Fruit fly (Drosophila melanogaster) whole organism, prepupa: ENCODE data around the gene CG5107.

ENCODE experiments used
- CG11294 ChIP-seq: fragments of 200-800 bp; sonication (Bioruptor generic); IDR thresholded peaks from 2 replicates; pipeline ENCODE4 v1.3.6; 2022; ENCODE audit warnings: missing biosample characterization, missing genetic modification characterization
- CG4318 ChIP-seq: fragments of 200-800 bp; sonication (Bioruptor generic); optimal IDR thresholded peaks from 3 replicates; lab custom pipeline; 2017; ENCODE audit warnings: missing biosample characterization, mild to moderate bottlenecking, missing genetic modification characterization
- CG7368 ChIP-seq: fragments of 200-800 bp; sonication (Bioruptor generic); optimal IDR thresholded peaks from 3 replicates; lab custom pipeline; 2016; ENCODE audit warnings: missing biosample characterization, missing genetic modification characterization
- Eip93F ChIP-seq: fragments of 200-800 bp; sonication (Bioruptor generic); optimal IDR thresholded peaks from 2 replicates; lab custom pipeline; 2016; ENCODE audit warnings: missing biosample characterization, mild to moderate bottlenecking, missing genetic modification characterization
- Lpt ChIP-seq: fragments of 200-800 bp; sonication (Bioruptor generic); optimal IDR thresholded peaks from 3 replicates; lab custom pipeline; 2016; ENCODE audit warnings: missing biosample characterization, missing genetic modification characterization
- OdsH ChIP-seq: fragments of 200-800 bp; sonication (Bioruptor generic); optimal IDR thresholded peaks from 3 replicates; lab custom pipeline; 2016; ENCODE audit warnings: missing biosample characterization, missing genetic modification characterization
- Sox102F ChIP-seq: fragments of 200-800 bp; sonication (Bioruptor generic); optimal IDR thresholded peaks from 2 replicates; lab custom pipeline; 2016; ENCODE audit warnings: missing biosample characterization, mild to moderate bottlenecking, missing genetic modification characterization
- pdm3 ChIP-seq: fragments of 200-800 bp; sonication (Bioruptor generic); optimal IDR thresholded peaks from 3 replicates; lab custom pipeline; 2016; ENCODE audit warnings: missing biosample characterization, missing genetic modification characterization

DNA sequence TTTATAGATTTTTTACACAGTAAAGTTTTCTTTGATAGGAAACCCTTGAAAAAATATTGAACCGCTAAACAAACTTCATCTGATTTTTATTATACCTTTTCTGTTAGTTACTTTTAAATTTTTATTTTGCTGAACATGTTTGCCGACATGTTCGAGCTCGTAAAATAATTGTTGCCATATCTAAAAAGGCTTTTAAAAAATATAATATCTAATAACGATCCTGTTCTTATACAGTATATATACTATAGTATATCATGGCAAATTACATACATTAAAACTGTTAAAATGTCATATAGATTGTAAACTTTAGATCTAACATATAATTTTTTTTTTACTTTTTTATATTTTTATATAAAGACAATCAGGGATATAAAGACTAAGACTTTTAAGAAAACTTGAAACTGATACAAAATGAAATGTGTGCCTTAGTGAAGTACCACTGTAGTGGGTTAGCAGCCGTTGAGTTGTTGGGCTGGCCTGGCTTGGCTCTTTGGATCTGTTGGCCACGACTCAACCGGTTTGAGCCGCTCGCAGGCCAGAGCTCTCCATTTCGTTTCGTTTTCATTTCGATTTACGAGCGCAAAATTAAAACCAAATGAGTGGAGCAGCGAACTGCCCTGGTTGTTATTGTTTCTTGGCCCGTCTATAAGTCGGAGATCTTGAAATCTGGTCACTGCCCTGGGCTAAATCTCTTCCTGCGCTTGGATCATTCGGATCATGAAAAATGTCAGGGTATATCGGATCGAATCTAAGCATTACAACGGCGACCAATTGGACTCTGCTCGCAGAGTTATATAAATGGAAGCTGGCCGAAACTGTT lies 27.6 kb downstream of the CG5107 start:
- TF ChIP-seq OdsH (GFP tag; lab: Kevin White, UChicago) (peak; percentile 41), Lpt (GFP tag; lab: Kevin White, UChicago) (no peak), CG11294 (GFP tag; lab: Robert Waterston, UW) (no peak), pdm3 (no peak), Eip93F (GFP tag; lab: Kevin White, UChicago) (no peak), CG4318 (peak; percentile 62), Sox102F (GFP tag; lab: Kevin White, UChicago) (no peak), CG7368 (no peak)
